Worm (Caenorhabditis elegans) whole organism, L4 larva: ENCODE measurements around the gene ZC477.3.

Experiments
- F10B5.3 ChIP-seq: sonication (generic microtip); optimal IDR thresholded peaks from 2 replicates; lab custom pipeline; 2016; ENCODE audit warnings: mild to moderate bottlenecking, missing genetic modification characterization, missing compliant biosample characterization
- F37D6.2 ChIP-seq: sonication (generic microtip); optimal IDR thresholded peaks from 2 replicates; lab custom pipeline; 2016; ENCODE audit warnings: mild to moderate bottlenecking, missing genetic modification characterization, missing compliant biosample characterization
- F44E2.7 ChIP-seq: fragments of 200-800 bp; sonication (Bioruptor generic); IDR thresholded peaks from 2 replicates; pipeline ENCODE4 v2.1.2; 2022; ENCODE audit warnings: missing genetic modification characterization, missing compliant biosample characterization
- T26A8.4 ChIP-seq: fragments of 200-800 bp; sonication (Bioruptor generic); IDR thresholded peaks from 2 replicates; pipeline ENCODE4 v1.3.6; 2022; ENCODE audit warnings: missing genetic modification characterization, missing compliant biosample characterization
- Y48G9A.11 ChIP-seq: fragments of 200-800 bp; sonication (Bioruptor generic); IDR thresholded peaks from 2 replicates; pipeline ENCODE4 v1.3.6; 2022; ENCODE audit warnings: missing genetic modification reagents, missing genetic modification characterization, missing compliant biosample characterization
- attf-4 ChIP-seq: sonication (generic microtip); optimal IDR thresholded peaks from 3 replicates; lab custom pipeline; 2017; ENCODE audit warnings: missing biosample characterization, missing genetic modification characterization
- ceh-20 ChIP-seq: fragments of 200-800 bp; sonication (Bioruptor generic); IDR thresholded peaks from 2 replicates; pipeline ENCODE4 v1.3.6; 2022; ENCODE audit warnings: missing genetic modification reagents, missing genetic modification characterization, missing compliant biosample characterization
- ceh-32 ChIP-seq: sonication (generic microtip); optimal IDR thresholded peaks from 2 replicates; lab custom pipeline; 2016; ENCODE audit warnings: mild to moderate bottlenecking, missing genetic modification characterization, missing compliant biosample characterization; ENCODE audit not compliant: poor library complexity
- ceh-44 ChIP-seq: fragments of 200-800 bp; sonication (Bioruptor generic); IDR thresholded peaks from 2 replicates; pipeline ENCODE4 v1.3.6; 2022; ENCODE audit warnings: missing genetic modification reagents, missing genetic modification characterization, missing compliant biosample characterization
- cey-2 ChIP-seq: sonication (generic microtip); optimal IDR thresholded peaks from 3 replicates; lab custom pipeline; 2017; ENCODE audit warnings: missing genetic modification characterization, mild to moderate bottlenecking, missing compliant biosample characterization, antibody characterized with exemption, borderline replicate concordance; ENCODE audit not compliant: insufficient read depth
- daf-16 ChIP-seq, 3 experiments: sonication (generic microtip); optimal IDR thresholded peaks; 2 replicates each; lab custom pipeline; 2016 to 2017; ENCODE audit warnings: missing genetic modification characterization in 3 of 3, missing genetic modification reagents in 3 of 3, mild to moderate bottlenecking in 2 of 3, missing compliant biosample characterization in 2 of 3, missing biosample characterization in 1 of 3, moderate library complexity in 1 of 3
- daf-19 ChIP-seq: fragments of 200-800 bp; sonication (Bioruptor generic); conservative IDR thresholded peaks from 2 replicates; pipeline ENCODE4 v1.3.6; 2022; ENCODE audit warnings: missing genetic modification characterization, missing compliant biosample characterization
- daf-8 ChIP-seq: fragments of 200-800 bp; sonication (Bioruptor generic); IDR thresholded peaks from 2 replicates; pipeline ENCODE4 v1.3.6; 2022; ENCODE audit warnings: missing genetic modification characterization, missing compliant biosample characterization
- duxl-1 ChIP-seq: sonication (generic microtip); optimal IDR thresholded peaks from 2 replicates; lab custom pipeline; 2016; ENCODE audit warnings: mild to moderate bottlenecking, missing genetic modification characterization, moderate library complexity, missing compliant biosample characterization; ENCODE audit not compliant: poor library complexity
- egl-43 ChIP-seq: fragments of 200-800 bp; sonication (Bioruptor generic); IDR thresholded peaks from 2 replicates; pipeline ENCODE4 v1.3.6; 2022; ENCODE audit warnings: missing genetic modification reagents, missing genetic modification characterization, missing compliant biosample characterization
- fkh-10 ChIP-seq: fragments of 150-350 bp; optimal IDR thresholded peaks from 2 replicates; lab custom pipeline; 2014; ENCODE audit warnings: missing biosample characterization, missing genetic modification reagents, missing genetic modification characterization
- gei-8 ChIP-seq: fragments of 200-800 bp; sonication (Bioruptor generic); optimal IDR thresholded peaks from 2 replicates; lab custom pipeline; 2018; ENCODE audit warnings: mild to moderate bottlenecking, missing genetic modification characterization, missing compliant biosample characterization
- hlh-11 ChIP-seq: fragments of 200-800 bp; sonication (Bioruptor generic); optimal IDR thresholded peaks from 2 replicates; lab custom pipeline; 2018; ENCODE audit warnings: mild to moderate bottlenecking, missing genetic modification characterization, missing compliant biosample characterization
- hmg-1.1 ChIP-seq: fragments of 200-800 bp; sonication (Bioruptor generic); IDR thresholded peaks from 2 replicates; pipeline ENCODE4 v1.3.6; 2022; ENCODE audit warnings: missing genetic modification reagents, missing genetic modification characterization, missing compliant biosample characterization
- jun-1 ChIP-seq: fragments of 150-350 bp; optimal IDR thresholded peaks from 2 replicates; lab custom pipeline; 2014; ENCODE audit warnings: missing biosample characterization, missing genetic modification reagents, missing genetic modification characterization
- lin-15B ChIP-seq: fragments of 150-350 bp; sonication (generic microtip); optimal IDR thresholded peaks from 3 replicates; lab custom pipeline; 2014; ENCODE audit warnings: missing biosample characterization, missing genetic modification characterization
- lin-38 ChIP-seq: fragments of 200-800 bp; sonication (Bioruptor generic); IDR thresholded peaks from 2 replicates; pipeline ENCODE4 v1.3.6; 2022; ENCODE audit warnings: missing genetic modification reagents, missing genetic modification characterization, missing compliant biosample characterization
- lir-3 ChIP-seq: sonication (generic microtip); optimal IDR thresholded peaks from 2 replicates; lab custom pipeline; 2016; ENCODE audit warnings: mild to moderate bottlenecking, missing genetic modification characterization, missing compliant biosample characterization
- lsy-2 ChIP-seq, 2 experiments: fragments of 150-350 bp in 1 of 2; sonication (generic microtip) in 1 of 2; optimal IDR thresholded peaks; 2 replicates each; lab custom pipeline; 2014 to 2017; ENCODE audit warnings: missing biosample characterization in 2 of 2, missing genetic modification characterization in 2 of 2
- mxl-2 ChIP-seq: fragments of 200-800 bp; sonication (Bioruptor generic); conservative IDR thresholded peaks from 2 replicates; pipeline ENCODE4 v1.3.6; 2022; ENCODE audit warnings: missing genetic modification reagents, missing genetic modification characterization, missing compliant biosample characterization
- mxl-3 ChIP-seq: fragments of 200-800 bp; sonication (Bioruptor generic); optimal IDR thresholded peaks from 2 replicates; lab custom pipeline; 2018; ENCODE audit warnings: mild to moderate bottlenecking, missing genetic modification characterization, missing compliant biosample characterization
- nhr-11 ChIP-seq: fragments of 150-350 bp; optimal IDR thresholded peaks from 2 replicates; lab custom pipeline; 2014; ENCODE audit warnings: missing biosample characterization, missing genetic modification characterization
- nhr-111 ChIP-seq: fragments of 200-800 bp; sonication (Bioruptor generic); optimal IDR thresholded peaks from 2 replicates; lab custom pipeline; 2018; ENCODE audit warnings: mild to moderate bottlenecking, missing genetic modification characterization, missing compliant biosample characterization
- nhr-237 ChIP-seq: sonication (generic microtip); optimal IDR thresholded peaks from 2 replicates; lab custom pipeline; 2017; ENCODE audit warnings: missing biosample characterization, missing genetic modification characterization
- nhr-25 ChIP-seq: sonication (generic microtip); optimal IDR thresholded peaks from 2 replicates; lab custom pipeline; 2017; ENCODE audit warnings: missing genetic modification characterization, mild to moderate bottlenecking, missing compliant biosample characterization, antibody characterized with exemption, moderate library complexity, borderline replicate concordance; ENCODE audit not compliant: insufficient read depth
- nhr-41 ChIP-seq: fragments of 200-800 bp; sonication (Bioruptor generic); IDR thresholded peaks from 2 replicates; pipeline ENCODE4 v1.3.6; 2022; ENCODE audit warnings: missing genetic modification reagents, missing genetic modification characterization, missing compliant biosample characterization
- nhr-6 ChIP-seq: fragments of 150-350 bp; optimal IDR thresholded peaks from 2 replicates; lab custom pipeline; 2014; ENCODE audit warnings: missing biosample characterization, missing genetic modification characterization
- nhr-76 ChIP-seq: fragments of 150-350 bp; optimal IDR thresholded peaks from 2 replicates; lab custom pipeline; 2014; ENCODE audit warnings: missing biosample characterization, missing genetic modification characterization
- nhr-77 ChIP-seq: fragments of 150-350 bp; optimal IDR thresholded peaks from 2 replicates; lab custom pipeline; 2014; ENCODE audit warnings: missing biosample characterization, missing genetic modification characterization
- pha-4 ChIP-seq, 2 experiments: fragments of 150-350 bp in 1 of 2; fragments of 200-800 bp in 1 of 2; sonication (Bioruptor generic) in 1 of 2; IDR thresholded peaks in 1 of 2; optimal IDR thresholded peaks in 1 of 2; 2 replicates each; pipeline versions ENCODE4 v1.3.6 to Lab custom; 2014 to 2022; ENCODE audit warnings: missing genetic modification characterization in 2 of 2, missing genetic modification reagents in 2 of 2, missing biosample characterization in 1 of 2, missing compliant biosample characterization in 1 of 2
- php-3 ChIP-seq: fragments of 200-800 bp; sonication (Bioruptor generic); IDR thresholded peaks from 2 replicates; pipeline ENCODE4 v1.3.6; 2022; ENCODE audit warnings: missing genetic modification reagents, missing genetic modification characterization, missing compliant biosample characterization
- set-16 ChIP-seq: fragments of 200-800 bp; sonication (Bioruptor generic); IDR thresholded peaks from 2 replicates; pipeline ENCODE4 v1.3.6; 2022; ENCODE audit warnings: missing genetic modification reagents, missing genetic modification characterization, missing compliant biosample characterization
- snpc-4 ChIP-seq: fragments of 150-350 bp; optimal IDR thresholded peaks from 2 replicates; lab custom pipeline; 2014; ENCODE audit warnings: missing biosample characterization, missing genetic modification characterization
- spr-1 ChIP-seq: sonication (generic microtip); optimal IDR thresholded peaks from 2 replicates; lab custom pipeline; 2016; ENCODE audit warnings: mild to moderate bottlenecking, missing genetic modification characterization, missing compliant biosample characterization
- spr-3 ChIP-seq: fragments of 200-800 bp; sonication (Bioruptor generic); optimal IDR thresholded peaks from 2 replicates; lab custom pipeline; 2018; ENCODE audit warnings: mild to moderate bottlenecking, missing genetic modification characterization, missing compliant biosample characterization
- tag-97 ChIP-seq: fragments of 200-800 bp; sonication (Bioruptor generic); IDR thresholded peaks from 2 replicates; pipeline ENCODE4 v1.3.6; 2022; ENCODE audit warnings: missing genetic modification characterization, missing compliant biosample characterization
- tra-1 ChIP-seq: fragments of 200-800 bp; sonication (Bioruptor generic); IDR thresholded peaks from 2 replicates; pipeline ENCODE4 v1.3.6; 2022; ENCODE audit warnings: missing genetic modification reagents, missing genetic modification characterization, missing compliant biosample characterization
- unc-62 ChIP-seq, 3 experiments: fragments of 150-350 bp in 1 of 3; sonication (generic microtip); optimal IDR thresholded peaks in 2 of 3; peaks in 1 of 3; 1 replicate in 1 of 3; 2 replicates in 2 of 3; lab custom pipeline; 2014 to 2017; ENCODE audit warnings: missing biosample characterization in 3 of 3, missing genetic modification characterization in 3 of 3, missing genetic modification reagents in 3 of 3, missing genotype in 1 of 3
- vab-7 ChIP-seq: fragments of 200-800 bp; sonication (Bioruptor generic); IDR thresholded peaks from 2 replicates; pipeline ENCODE4 v1.3.6; 2022; ENCODE audit warnings: missing genetic modification reagents, missing genetic modification characterization, missing compliant biosample characterization
- zfp-2 ChIP-seq: sonication (generic microtip); optimal IDR thresholded peaks from 2 replicates; lab custom pipeline; 2016; ENCODE audit warnings: mild to moderate bottlenecking, missing genetic modification characterization, missing compliant biosample characterization
- zip-11 ChIP-seq: fragments of 200-800 bp; sonication (Bioruptor generic); IDR thresholded peaks from 2 replicates; pipeline ENCODE4 v1.3.6; 2022; ENCODE audit warnings: missing genetic modification characterization, missing compliant biosample characterization

ZC477.3 gene

ce11 chrIV:7097450-7097849, 5.8 kb upstream of the ZC477.3 start:
- TF ChIP-seq lsy-2 (tag; optimal IDR thresholded peaks at IDR 0.05; lab: Kevin White, UChicago) (no peak), unc-62 (GFP tag; optimal IDR thresholded peaks at IDR 0.05 in 1 of 2; lab: Kevin White, UChicago) (peak in 1 of 2 experiments; percentile 95), unc-62 (tag; optimal IDR thresholded peaks at IDR 0.05; lab: Kevin White, UChicago) (no peak)
- TF ChIP-seq, all 104 proteins: peak for 1

- no peak for TF ChIP-seq F44E2.7 (GFP tag; lab: Robert Waterston, UW)
- TF ChIP-seq spr-3: no peak
- no peak for TF ChIP-seq F37D6.2 (tag; lab: Kevin White, UChicago)
- no peak for TF ChIP-seq hmg-1.1 (GFP tag; lab: Robert Waterston, UW)
- no peak for TF ChIP-seq zip-11
- no peak for TF ChIP-seq tag-97
- no peak for TF ChIP-seq fkh-10 (GFP tag; lab: Kevin White, UChicago)
- peak; percentile 53 for TF ChIP-seq set-16 (GFP tag; lab: Robert Waterston, UW)
- TF ChIP-seq lin-15B (tag; lab: Kevin White, UChicago): no peak
- no peak for TF ChIP-seq T26A8.4 (GFP tag; lab: Robert Waterston, UW)
- TF ChIP-seq attf-4 (tag; lab: Kevin White, UChicago): no peak
- no peak for TF ChIP-seq gei-8 (GFP tag; lab: Kevin White, UChicago)
- TF ChIP-seq duxl-1 (tag; lab: Kevin White, UChicago): no peak
- TF ChIP-seq jun-1: no peak
- no peak for TF ChIP-seq nhr-77 (tag; lab: Kevin White, UChicago)
- TF ChIP-seq egl-43 (GFP tag; lab: Robert Waterston, UW): no peak
- TF ChIP-seq vab-7 (GFP tag; lab: Robert Waterston, UW): no peak
- peak in 1 of 2 experiments; percentile 68 for TF ChIP-seq daf-16 (GFP tag; optimal IDR thresholded peaks at IDR 0.05; lab: Kevin White, UChicago)
- no peak for TF ChIP-seq daf-16 (tag; optimal IDR thresholded peaks at IDR 0.05; lab: Kevin White, UChicago)
- no peak for TF ChIP-seq ceh-32 (tag; lab: Kevin White, UChicago)
- TF ChIP-seq php-3: no peak
- TF ChIP-seq nhr-6: no peak
- TF ChIP-seq mxl-3 (GFP tag; lab: Kevin White, UChicago): peak; percentile 4
- no peak for TF ChIP-seq nhr-25 (tag; lab: Kevin White, UChicago)
- no peak for TF ChIP-seq daf-8 (GFP tag; lab: Robert Waterston, UW)
- TF ChIP-seq nhr-76: no peak
- no peak for TF ChIP-seq pha-4 (GFP tag; IDR thresholded peaks at IDR 0.05; lab: Robert Waterston, UW)
- no peak for TF ChIP-seq pha-4 (tag; optimal IDR thresholded peaks at IDR 0.05; lab: Kevin White, UChicago)
- TF ChIP-seq cey-2 (tag; lab: Kevin White, UChicago): no peak
- TF ChIP-seq nhr-41: no peak
- no peak for TF ChIP-seq ceh-44
- TF ChIP-seq lin-38 (GFP tag; lab: Robert Waterston, UW): no peak
- TF ChIP-seq zfp-2 (tag; lab: Kevin White, UChicago): no peak
- TF ChIP-seq nhr-237 (tag; lab: Kevin White, UChicago): no peak
- TF ChIP-seq hlh-11 (tag; lab: Kevin White, UChicago): peak; percentile 52
- TF ChIP-seq nhr-111 (GFP tag; lab: Kevin White, UChicago): no peak
- no peak for TF ChIP-seq F10B5.3 (tag; lab: Kevin White, UChicago)
- TF ChIP-seq spr-1 (tag; lab: Kevin White, UChicago): no peak
- no peak for TF ChIP-seq lir-3
- TF ChIP-seq nhr-11 (tag; lab: Kevin White, UChicago): peak; percentile 39
- peak in 1 of 2 experiments; percentile 41 for TF ChIP-seq unc-62 (GFP tag; optimal IDR thresholded peaks at IDR 0.05 in 1 of 2; lab: Kevin White, UChicago)
- TF ChIP-seq unc-62 (tag; optimal IDR thresholded peaks at IDR 0.05; lab: Kevin White, UChicago): no peak
- TF ChIP-seq ceh-20 (GFP tag; lab: Robert Waterston, UW): no peak
- TF ChIP-seq tra-1 (GFP tag; lab: Robert Waterston, UW): no peak
- TF ChIP-seq Y48G9A.11: no peak
- no peak for TF ChIP-seq mxl-2 (GFP tag; lab: Robert Waterston, UW)
- no peak for TF ChIP-seq snpc-4 (tag; lab: Kevin White, UChicago)
- no peak for TF ChIP-seq daf-19 (GFP tag; lab: Robert Waterston, UW)
These were observed 4.7 kb upstream of the ZC477.3 start, which contains the start of gene ZC477.4 for ce11 chrIV:7098509-7099065. TSS of gene ZC477.4 (minus strand) at chrIV:7098784.
